Worm (Caenorhabditis elegans) whole organism, young adult: Measurements from ENCODE around the gene T16G1.3.

Experiments used
- F33H1.4 ChIP-seq: fragments of 200-800 bp; sonication (Bioruptor generic); IDR thresholded peaks from 2 replicates; pipeline ENCODE4 v1.3.6; 2022; ENCODE audit warnings: missing genetic modification reagents, missing genetic modification characterization, missing compliant biosample characterization
- Y56A3A.18 ChIP-seq: fragments of 200-800 bp; sonication (Bioruptor generic); IDR thresholded peaks from 2 replicates; pipeline ENCODE4 v1.3.6; 2022; ENCODE audit warnings: missing genetic modification reagents, missing genetic modification characterization, missing compliant biosample characterization
- Y67H2A.10 ChIP-seq: fragments of 200-800 bp; sonication (Bioruptor generic); conservative IDR thresholded peaks from 2 replicates; pipeline ENCODE4 v1.3.6; 2022; ENCODE audit warnings: missing genetic modification reagents, missing genetic modification characterization, missing compliant biosample characterization
- Y79H2A.3 ChIP-seq: fragments of 200-800 bp; sonication (Bioruptor generic); conservative IDR thresholded peaks from 2 replicates; pipeline ENCODE4 v1.3.6; 2022; ENCODE audit warnings: missing genetic modification reagents, missing genetic modification characterization, missing compliant biosample characterization
- ZK185.1 ChIP-seq: sonication (generic microtip); optimal IDR thresholded peaks from 2 replicates; lab custom pipeline; 2016; ENCODE audit warnings: mild to moderate bottlenecking, missing genetic modification characterization, missing compliant biosample characterization; ENCODE audit not compliant: poor library complexity, severe bottlenecking
- attf-3 ChIP-seq: fragments of 200-800 bp; sonication (Bioruptor generic); conservative IDR thresholded peaks from 2 replicates; pipeline ENCODE4 v1.3.6; 2022; ENCODE audit warnings: missing genetic modification reagents, missing genetic modification characterization, missing compliant biosample characterization
- ceh-100 ChIP-seq: fragments of 200-800 bp; sonication (Bioruptor generic); IDR thresholded peaks from 2 replicates; pipeline ENCODE4 v1.3.6; 2022; ENCODE audit warnings: missing genetic modification reagents, missing genetic modification characterization, missing compliant biosample characterization
- ceh-27 ChIP-seq: fragments of 200-800 bp; sonication (Bioruptor generic); optimal IDR thresholded peaks from 2 replicates; lab custom pipeline; 2018; ENCODE audit warnings: mild to moderate bottlenecking, missing genetic modification characterization, moderate library complexity, missing compliant biosample characterization
- chd-7 ChIP-seq: sonication (generic microtip); optimal IDR thresholded peaks from 2 replicates; lab custom pipeline; 2016; ENCODE audit warnings: mild to moderate bottlenecking, missing genetic modification characterization, moderate library complexity, missing compliant biosample characterization
- dox-1 ChIP-seq: fragments of 200-800 bp; sonication (Bioruptor generic); IDR thresholded peaks from 2 replicates; pipeline ENCODE4 v1.3.6; 2022; ENCODE audit warnings: missing genetic modification reagents, missing genetic modification characterization, missing compliant biosample characterization
- dpl-1 ChIP-seq: fragments of 150-350 bp; optimal IDR thresholded peaks from 2 replicates; lab custom pipeline; 2014; ENCODE audit warnings: missing biosample characterization, missing genetic modification reagents, missing genetic modification characterization
- efl-1 ChIP-seq: fragments of 150-350 bp; optimal IDR thresholded peaks from 2 replicates; lab custom pipeline; 2014; ENCODE audit warnings: missing biosample characterization, missing genetic modification reagents, missing genetic modification characterization
- egrh-3 ChIP-seq: fragments of 200-800 bp; sonication (Bioruptor generic); IDR thresholded peaks from 2 replicates; pipeline ENCODE4 v1.3.6; 2022; ENCODE audit warnings: missing genetic modification reagents, missing genetic modification characterization, missing compliant biosample characterization
- ekl-4 ChIP-seq: fragments of 200-800 bp; sonication (Bioruptor generic); IDR thresholded peaks from 2 replicates; pipeline ENCODE4 v1.3.6; 2022; ENCODE audit warnings: missing genetic modification reagents, missing genetic modification characterization, missing compliant biosample characterization
- fkh-3 ChIP-seq: sonication (generic microtip); optimal IDR thresholded peaks from 2 replicates; lab custom pipeline; 2016; ENCODE audit warnings: mild to moderate bottlenecking, missing genetic modification characterization, missing compliant biosample characterization
- let-607 ChIP-seq, 2 experiments: fragments of 200-800 bp in 1 of 2; sonication (Bioruptor generic) in 1 of 2; sonication (generic microtip) in 1 of 2; optimal IDR thresholded peaks; 2 replicates each; lab custom pipeline; 2016 to 2018; ENCODE audit warnings: mild to moderate bottlenecking in 2 of 2, missing compliant biosample characterization in 2 of 2, missing genetic modification characterization in 2 of 2, moderate library complexity in 2 of 2, missing genotype in 1 of 2
- lin-54 ChIP-seq: fragments of 200-800 bp; sonication (Bioruptor generic); optimal IDR thresholded peaks from 2 replicates; lab custom pipeline; 2018; ENCODE audit warnings: mild to moderate bottlenecking, missing genetic modification characterization, missing compliant biosample characterization
- lsl-1 ChIP-seq: fragments of 200-800 bp; sonication (Bioruptor generic); optimal IDR thresholded peaks from 2 replicates; lab custom pipeline; 2018; ENCODE audit warnings: mild to moderate bottlenecking, missing genetic modification characterization, moderate library complexity, missing compliant biosample characterization
- madf-6 ChIP-seq: fragments of 200-800 bp; sonication (Bioruptor generic); IDR thresholded peaks from 2 replicates; pipeline ENCODE4 v1.3.6; 2022; ENCODE audit warnings: missing genetic modification reagents, missing genetic modification characterization, missing compliant biosample characterization
- madf-8 ChIP-seq: fragments of 200-800 bp; sonication (Bioruptor generic); conservative IDR thresholded peaks from 2 replicates; pipeline ENCODE4 v1.3.6; 2022; ENCODE audit warnings: missing genetic modification reagents, missing genetic modification characterization, missing compliant biosample characterization
- mcd-1 ChIP-seq: fragments of 200-800 bp; sonication (Bioruptor generic); IDR thresholded peaks from 2 replicates; pipeline ENCODE4 v1.3.6; 2022; ENCODE audit warnings: missing genetic modification reagents, missing genetic modification characterization, missing compliant biosample characterization
- mel-28 ChIP-seq: sonication (generic microtip); optimal IDR thresholded peaks from 2 replicates; lab custom pipeline; 2016; ENCODE audit warnings: borderline replicate concordance, mild to moderate bottlenecking, missing genetic modification characterization, missing compliant biosample characterization
- mxl-1 ChIP-seq: sonication (generic microtip); optimal IDR thresholded peaks from 2 replicates; lab custom pipeline; 2016; ENCODE audit warnings: missing genetic modification characterization, missing compliant biosample characterization
- nfya-2 ChIP-seq: fragments of 200-800 bp; sonication (Bioruptor generic); IDR thresholded peaks from 2 replicates; pipeline ENCODE4 v1.3.6; 2022; ENCODE audit warnings: missing genetic modification reagents, missing genetic modification characterization, missing compliant biosample characterization
- nfyb-1 ChIP-seq: fragments of 200-800 bp; sonication (Bioruptor generic); IDR thresholded peaks from 2 replicates; pipeline ENCODE4 v1.3.6; 2022; ENCODE audit warnings: missing genetic modification reagents, missing genetic modification characterization, missing compliant biosample characterization
- rcor-1 ChIP-seq: fragments of 200-800 bp; sonication (Bioruptor generic); IDR thresholded peaks from 2 replicates; pipeline ENCODE4 v1.3.6; 2022; ENCODE audit warnings: missing genetic modification reagents, missing genetic modification characterization, missing compliant biosample characterization
- repo-1 ChIP-seq: sonication (generic microtip); optimal IDR thresholded peaks from 2 replicates; lab custom pipeline; 2017; ENCODE audit warnings: mild to moderate bottlenecking, missing genetic modification characterization, missing compliant biosample characterization
- snpc-4 ChIP-seq, 5 experiments: fragments of 150-350 bp in 1 of 5; sonication (generic microtip) in 4 of 5; optimal IDR thresholded peaks; 2 replicates each; lab custom pipeline; 2014 to 2018; ENCODE audit warnings: missing genetic modification characterization in 5 of 5, missing biosample characterization in 3 of 5, antibody characterized with exemption in 2 of 5, mild to moderate bottlenecking in 2 of 5, missing compliant biosample characterization in 2 of 5, missing genotype in 2 of 5, moderate library complexity in 2 of 5, missing genetic modification reagents in 1 of 5
- unc-130 ChIP-seq: sonication (generic microtip); optimal IDR thresholded peaks from 2 replicates; lab custom pipeline; 2016; ENCODE audit warnings: missing genetic modification reagents, missing genetic modification characterization, missing compliant biosample characterization
- ztf-25 ChIP-seq: fragments of 200-800 bp; sonication (Bioruptor generic); IDR thresholded peaks from 2 replicates; pipeline ENCODE4 v1.3.6; 2022; ENCODE audit warnings: missing genetic modification reagents, missing genetic modification characterization, missing compliant biosample characterization

Gene T16G1.3

ce11 chrV:12961085-12961560 lies 17.0 kb upstream of the T16G1.3 start, which contains the start of gene mpst-7:
mpst-7 (minus strand) TSS chrV:12961135.
- TF ChIP-seq dox-1 (GFP tag; lab: Robert Waterston, UW): no peak
- peak; percentile 36; the same call in 1 of the 2 replicates for TF ChIP-seq madf-6 (GFP tag; lab: Robert Waterston, UW)
- TF ChIP-seq attf-3 (GFP tag; lab: Robert Waterston, UW): no peak
- peak; percentile 57 for TF ChIP-seq efl-1 (GFP tag; lab: Kevin White, UChicago)
- no peak for TF ChIP-seq ZK185.1 (tag; lab: Kevin White, UChicago)

- TF ChIP-seq snpc-4 (GFP tag; optimal IDR thresholded peaks at IDR 0.05; lab: Kevin White, UChicago): no peak
- TF ChIP-seq snpc-4 (tag; optimal IDR thresholded peaks at IDR 0.05; lab: Kevin White, UChicago): no peak
- TF ChIP-seq ceh-27: no peak
- no peak for TF ChIP-seq ceh-100
- TF ChIP-seq fkh-3 (tag; lab: Kevin White, UChicago): no peak
- TF ChIP-seq Y79H2A.3 (GFP tag; lab: Robert Waterston, UW): no peak
- no peak for TF ChIP-seq mxl-1 (tag; lab: Kevin White, UChicago)
Observed at ce11 chrV:12954261-12954660, 10.1 kb upstream of the T16G1.3 start.

ce11 chrV:12953702-12954101 lies 9.6 kb upstream of the T16G1.3 start, which contains the start of gene eif-3.K:
eif-3.K (plus strand) TSS chrV:12954002.
- no peak for TF ChIP-seq nfya-2 (GFP tag; lab: Robert Waterston, UW)
- TF ChIP-seq madf-8 (GFP tag; lab: Robert Waterston, UW): no peak
- TF ChIP-seq dpl-1 (GFP tag; lab: Kevin White, UChicago): no peak
- TF ChIP-seq Y56A3A.18 (GFP tag; lab: Robert Waterston, UW): no peak
- no peak for TF ChIP-seq fkh-3 (tag; lab: Kevin White, UChicago)
- TF ChIP-seq rcor-1 (GFP tag; lab: Robert Waterston, UW): no peak
- TF ChIP-seq egrh-3 (GFP tag; lab: Robert Waterston, UW): no peak
- TF ChIP-seq lin-54 (GFP tag; lab: Kevin White, UChicago): no peak
- no peak for TF ChIP-seq ekl-4
- TF ChIP-seq mel-28: no peak
- no peak for TF ChIP-seq ztf-25 (GFP tag; lab: Robert Waterston, UW)
- TF ChIP-seq Y79H2A.3 (GFP tag; lab: Robert Waterston, UW): no peak
- no peak for TF ChIP-seq F33H1.4 (GFP tag; lab: Robert Waterston, UW)
- no peak for TF ChIP-seq Y67H2A.10 (GFP tag; lab: Robert Waterston, UW)

DNA sequence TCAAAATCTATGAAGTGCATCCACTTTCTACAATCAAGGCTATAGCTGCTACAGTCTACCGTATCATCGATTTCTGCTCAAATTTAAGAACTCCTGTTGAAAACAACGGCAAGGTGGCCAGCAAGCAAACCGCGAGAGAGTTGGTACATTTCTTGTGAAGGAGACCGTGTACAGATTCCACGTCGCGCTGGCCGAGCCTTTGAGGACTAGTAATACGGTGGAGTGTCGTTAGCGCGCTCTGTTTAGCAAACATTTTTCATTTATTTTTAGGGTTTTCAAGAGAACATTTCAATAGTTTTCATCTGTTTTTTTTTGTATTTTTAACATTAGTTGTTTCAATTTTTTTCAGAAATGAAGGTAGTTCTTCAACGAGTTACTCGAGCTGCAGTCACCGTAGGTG lies 8.2 kb upstream of the T16G1.3 start, which contains the start of gene pqn-68:
Gene pqn-68, plus strand, starts transcription at position 350 of the 400 bp plus-strand sequence.
- TF ChIP-seq let-607 (tag; optimal IDR thresholded peaks at IDR 0.05; lab: Kevin White, UChicago): peak; percentile 61 to 62
- no peak for TF ChIP-seq lsl-1 (GFP tag; lab: Kevin White, UChicago)
- TF ChIP-seq chd-7 (tag; lab: Kevin White, UChicago): no peak
- no peak for TF ChIP-seq unc-130 (GFP tag; lab: Kevin White, UChicago)
- TF ChIP-seq mcd-1 (GFP tag; lab: Robert Waterston, UW): 0 out of 2 replicates have a peak, but pooled peaks have one; percentile 24
- TF ChIP-seq attf-3 (GFP tag; lab: Robert Waterston, UW): peak; percentile 91
- TF ChIP-seq nfyb-1: 0 out of 2 replicates have a peak, but pooled peaks have one; percentile 22
- TF ChIP-seq repo-1: no peak
- TF ChIP-seq, all 124 proteins: peak for 4
